Worm (Caenorhabditis elegans) whole organism, young adult: ENCODE results near the gene zip-10.

Experiments used
- B0035.1 ChIP-seq: sonication (generic microtip); optimal IDR thresholded peaks from 2 replicates; lab custom pipeline; 2016; ENCODE audit warnings: missing genetic modification characterization, mild to moderate bottlenecking, missing compliant biosample characterization, missing genotype, missing genetic modification reagents
- B0336.3 ChIP-seq: fragments of 200-800 bp; sonication (Bioruptor generic); IDR thresholded peaks from 2 replicates; pipeline ENCODE4 v1.3.6; 2022; ENCODE audit warnings: missing genetic modification characterization, missing compliant biosample characterization
- C06A6.2 ChIP-seq: fragments of 200-800 bp; sonication (Bioruptor generic); conservative IDR thresholded peaks from 2 replicates; pipeline ENCODE4 v1.3.6; 2022; ENCODE audit warnings: missing genetic modification characterization, missing compliant biosample characterization
- F39B2.1 ChIP-seq: fragments of 200-800 bp; sonication (Bioruptor generic); IDR thresholded peaks from 2 replicates; pipeline ENCODE4 v1.3.6; 2022; ENCODE audit warnings: missing genetic modification reagents, missing genetic modification characterization, missing compliant biosample characterization
- F55B11.4 ChIP-seq: sonication (generic microtip); optimal IDR thresholded peaks from 2 replicates; lab custom pipeline; 2016; ENCODE audit warnings: missing compliant biosample characterization, missing genetic modification characterization, borderline replicate concordance; ENCODE audit not compliant: insufficient read depth
- F57C9.4 ChIP-seq: sonication (generic microtip); optimal IDR thresholded peaks from 2 replicates; lab custom pipeline; 2017; ENCODE audit warnings: mild to moderate bottlenecking, missing genetic modification characterization, missing compliant biosample characterization
- Y53F4B.3 ChIP-seq: fragments of 200-800 bp; sonication (Bioruptor generic); IDR thresholded peaks from 2 replicates; pipeline ENCODE4 v1.3.6; 2022; ENCODE audit warnings: missing genetic modification reagents, missing genetic modification characterization, missing compliant biosample characterization
- akir-1 ChIP-seq: fragments of 200-800 bp; sonication (Bioruptor generic); optimal IDR thresholded peaks from 2 replicates; lab custom pipeline; 2018; ENCODE audit warnings: mild to moderate bottlenecking, missing genetic modification characterization, moderate library complexity, missing compliant biosample characterization
- aptf-3 ChIP-seq: fragments of 200-800 bp; sonication (Bioruptor generic); IDR thresholded peaks from 2 replicates; pipeline ENCODE4 v1.3.6; 2022; ENCODE audit warnings: missing genetic modification characterization, missing compliant biosample characterization
- atf-7 ChIP-seq: sonication (generic microtip); optimal IDR thresholded peaks from 2 replicates; lab custom pipeline; 2017; ENCODE audit warnings: mild to moderate bottlenecking, missing genetic modification characterization, missing compliant biosample characterization
- athp-1 ChIP-seq: sonication (generic microtip); optimal IDR thresholded peaks from 2 replicates; lab custom pipeline; 2017; ENCODE audit warnings: mild to moderate bottlenecking, missing genetic modification characterization, missing compliant biosample characterization
- attf-5 ChIP-seq: fragments of 200-800 bp; sonication (Bioruptor generic); optimal IDR thresholded peaks from 2 replicates; lab custom pipeline; 2018; ENCODE audit warnings: mild to moderate bottlenecking, missing genetic modification characterization, missing compliant biosample characterization
- attf-6 ChIP-seq: fragments of 200-800 bp; sonication (Bioruptor generic); IDR thresholded peaks from 2 replicates; pipeline ENCODE4 v1.3.6; 2022; ENCODE audit warnings: missing genetic modification reagents, missing genetic modification characterization, missing compliant biosample characterization
- ccch-3 ChIP-seq: fragments of 200-800 bp; sonication (Bioruptor generic); optimal IDR thresholded peaks from 2 replicates; lab custom pipeline; 2018; ENCODE audit warnings: mild to moderate bottlenecking, missing genetic modification characterization, missing compliant biosample characterization
- cebp-1 ChIP-seq, 2 experiments: fragments of 200-800 bp in 1 of 2; sonication (Bioruptor generic) in 1 of 2; sonication (generic microtip) in 1 of 2; IDR thresholded peaks in 1 of 2; optimal IDR thresholded peaks in 1 of 2; 2 replicates each; pipeline versions ENCODE4 v1.3.6 to Lab custom; 2017 to 2022; ENCODE audit warnings: missing compliant biosample characterization in 2 of 2, missing genetic modification characterization in 2 of 2, mild to moderate bottlenecking in 1 of 2, missing genetic modification reagents in 1 of 2, moderate library complexity in 1 of 2
- cebp-2 ChIP-seq: fragments of 200-800 bp; sonication (Bioruptor generic); IDR thresholded peaks from 2 replicates; pipeline ENCODE4 v1.3.6; 2022; ENCODE audit warnings: missing genetic modification characterization, missing compliant biosample characterization
- ceh-40 ChIP-seq: fragments of 200-800 bp; sonication (Bioruptor generic); IDR thresholded peaks from 2 replicates; pipeline ENCODE4 v1.3.6; 2022; ENCODE audit warnings: missing genetic modification characterization, missing compliant biosample characterization
- die-1 ChIP-seq: sonication (generic microtip); optimal IDR thresholded peaks from 2 replicates; lab custom pipeline; 2016; ENCODE audit warnings: missing genotype, mild to moderate bottlenecking, missing genetic modification characterization, missing compliant biosample characterization
- dox-1 ChIP-seq: fragments of 200-800 bp; sonication (Bioruptor generic); IDR thresholded peaks from 2 replicates; pipeline ENCODE4 v1.3.6; 2022; ENCODE audit warnings: missing genetic modification reagents, missing genetic modification characterization, missing compliant biosample characterization
- dpl-1 ChIP-seq: fragments of 150-350 bp; optimal IDR thresholded peaks from 2 replicates; lab custom pipeline; 2014; ENCODE audit warnings: missing biosample characterization, missing genetic modification reagents, missing genetic modification characterization
- egl-18 ChIP-seq: fragments of 200-800 bp; sonication (Bioruptor generic); IDR thresholded peaks from 2 replicates; pipeline ENCODE4 v1.3.6; 2022; ENCODE audit warnings: missing genetic modification reagents, missing genetic modification characterization, missing compliant biosample characterization
- ets-4 ChIP-seq: fragments of 200-800 bp; sonication (Bioruptor generic); optimal IDR thresholded peaks from 2 replicates; lab custom pipeline; 2018; ENCODE audit warnings: mild to moderate bottlenecking, missing genetic modification characterization, missing compliant biosample characterization
- fkh-3 ChIP-seq: sonication (generic microtip); optimal IDR thresholded peaks from 2 replicates; lab custom pipeline; 2016; ENCODE audit warnings: mild to moderate bottlenecking, missing genetic modification characterization, missing compliant biosample characterization
- him-1 ChIP-seq: sonication (generic microtip); optimal IDR thresholded peaks from 2 replicates; lab custom pipeline; 2016; ENCODE audit warnings: missing genotype, missing genetic modification reagents, missing genetic modification characterization, missing compliant biosample characterization
- hmg-20 ChIP-seq: fragments of 200-800 bp; sonication (Bioruptor generic); IDR thresholded peaks from 2 replicates; pipeline ENCODE4 v1.3.6; 2022; ENCODE audit warnings: missing genetic modification reagents, missing genetic modification characterization, missing compliant biosample characterization
- hrde-1 ChIP-seq: sonication (generic microtip); optimal IDR thresholded peaks from 2 replicates; lab custom pipeline; 2016; ENCODE audit warnings: missing genetic modification characterization, mild to moderate bottlenecking, missing compliant biosample characterization, moderate library complexity, missing genotype, missing genetic modification reagents, borderline replicate concordance
- hsf-1 ChIP-seq: fragments of 200-800 bp; sonication (Bioruptor generic); IDR thresholded peaks from 2 replicates; pipeline ENCODE4 v1.3.6; 2022; ENCODE audit warnings: missing genetic modification reagents, missing genetic modification characterization, missing compliant biosample characterization
- let-607 ChIP-seq, 2 experiments: fragments of 200-800 bp in 1 of 2; sonication (Bioruptor generic) in 1 of 2; sonication (generic microtip) in 1 of 2; optimal IDR thresholded peaks; 2 replicates each; lab custom pipeline; 2016 to 2018; ENCODE audit warnings: mild to moderate bottlenecking in 2 of 2, missing compliant biosample characterization in 2 of 2, missing genetic modification characterization in 2 of 2, moderate library complexity in 2 of 2, missing genotype in 1 of 2
- lin-35 ChIP-seq, 3 experiments: fragments of 150-350 bp in 2 of 3; sonication (generic microtip) in 1 of 3; optimal IDR thresholded peaks; 2 replicates each; lab custom pipeline; 2014 to 2018; ENCODE audit warnings: missing biosample characterization in 3 of 3, missing genetic modification characterization in 3 of 3, missing genetic modification reagents in 3 of 3
- nfya-2 ChIP-seq: fragments of 200-800 bp; sonication (Bioruptor generic); IDR thresholded peaks from 2 replicates; pipeline ENCODE4 v1.3.6; 2022; ENCODE audit warnings: missing genetic modification reagents, missing genetic modification characterization, missing compliant biosample characterization
- nhr-120 ChIP-seq: fragments of 200-800 bp; sonication (Bioruptor generic); IDR thresholded peaks from 2 replicates; pipeline ENCODE4 v1.3.6; 2022; ENCODE audit warnings: missing genetic modification characterization, missing compliant biosample characterization
- nhr-80 ChIP-seq: sonication (generic microtip); optimal IDR thresholded peaks from 2 replicates; lab custom pipeline; 2016; ENCODE audit warnings: missing genetic modification characterization, missing compliant biosample characterization
- nhr-90 ChIP-seq: sonication (generic microtip); optimal IDR thresholded peaks from 2 replicates; lab custom pipeline; 2016; ENCODE audit warnings: missing genotype, mild to moderate bottlenecking, missing genetic modification characterization, missing compliant biosample characterization
- pbrm-1 ChIP-seq: fragments of 200-800 bp; sonication (Bioruptor generic); IDR thresholded peaks from 2 replicates; pipeline ENCODE4 v1.3.6; 2022; ENCODE audit warnings: missing genetic modification reagents, missing genetic modification characterization, missing compliant biosample characterization
- rcor-1 ChIP-seq: fragments of 200-800 bp; sonication (Bioruptor generic); IDR thresholded peaks from 2 replicates; pipeline ENCODE4 v1.3.6; 2022; ENCODE audit warnings: missing genetic modification reagents, missing genetic modification characterization, missing compliant biosample characterization
- snpc-4 ChIP-seq, 5 experiments: fragments of 150-350 bp in 1 of 5; sonication (generic microtip) in 4 of 5; optimal IDR thresholded peaks; 2 replicates each; lab custom pipeline; 2014 to 2018; ENCODE audit warnings: missing genetic modification characterization in 5 of 5, missing biosample characterization in 3 of 5, antibody characterized with exemption in 2 of 5, mild to moderate bottlenecking in 2 of 5, missing compliant biosample characterization in 2 of 5, missing genotype in 2 of 5, moderate library complexity in 2 of 5, missing genetic modification reagents in 1 of 5
- tbp1 ChIP-seq: fragments of 200-800 bp; sonication (Bioruptor generic); optimal IDR thresholded peaks from 2 replicates; lab custom pipeline; 2018; ENCODE audit warnings: mild to moderate bottlenecking, missing genetic modification characterization, missing compliant biosample characterization
- zfh-2 ChIP-seq: fragments of 200-800 bp; sonication (Bioruptor generic); conservative IDR thresholded peaks from 2 replicates; pipeline ENCODE4 v1.3.6; 2022; ENCODE audit warnings: missing genetic modification reagents, missing genetic modification characterization, missing compliant biosample characterization
- ztf-25 ChIP-seq: fragments of 200-800 bp; sonication (Bioruptor generic); IDR thresholded peaks from 2 replicates; pipeline ENCODE4 v1.3.6; 2022; ENCODE audit warnings: missing genetic modification reagents, missing genetic modification characterization, missing compliant biosample characterization
- ztf-3 ChIP-seq: fragments of 200-800 bp; sonication (Bioruptor generic); optimal IDR thresholded peaks from 2 replicates; lab custom pipeline; 2018; ENCODE audit warnings: mild to moderate bottlenecking, missing genetic modification characterization, missing compliant biosample characterization

The zip-10 gene

DNA sequence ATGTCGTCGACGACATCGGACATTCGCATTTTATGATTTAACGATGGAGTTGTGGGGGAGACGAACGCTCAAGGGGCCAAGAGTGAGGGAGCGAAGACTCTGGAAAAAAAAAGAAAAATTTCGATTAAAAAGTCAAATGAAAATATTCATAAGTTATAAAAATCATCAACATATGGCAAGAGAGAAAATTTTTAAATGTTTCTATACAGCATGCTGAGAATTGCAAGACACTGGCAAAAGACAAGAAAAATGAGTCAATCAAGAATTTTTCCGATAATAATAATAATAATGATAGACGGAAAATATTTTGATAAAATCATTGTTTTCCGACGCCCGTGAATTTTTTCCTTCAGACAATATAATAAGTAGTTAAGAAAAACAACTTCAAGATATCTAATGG is 13.4 kb downstream of the zip-10 start, which contains the start of gene sipa-1:
TSS of gene sipa-1 (minus strand) at position 101 of the 400 bp plus-strand sequence.
- TF ChIP-seq ztf-3 (GFP tag; lab: Kevin White, UChicago), result no peak
- TF ChIP-seq zfh-2 (GFP tag; lab: Robert Waterston, UW), result 0 out of 2 replicates have a peak, but pooled peaks have one; percentile 1

DNA sequence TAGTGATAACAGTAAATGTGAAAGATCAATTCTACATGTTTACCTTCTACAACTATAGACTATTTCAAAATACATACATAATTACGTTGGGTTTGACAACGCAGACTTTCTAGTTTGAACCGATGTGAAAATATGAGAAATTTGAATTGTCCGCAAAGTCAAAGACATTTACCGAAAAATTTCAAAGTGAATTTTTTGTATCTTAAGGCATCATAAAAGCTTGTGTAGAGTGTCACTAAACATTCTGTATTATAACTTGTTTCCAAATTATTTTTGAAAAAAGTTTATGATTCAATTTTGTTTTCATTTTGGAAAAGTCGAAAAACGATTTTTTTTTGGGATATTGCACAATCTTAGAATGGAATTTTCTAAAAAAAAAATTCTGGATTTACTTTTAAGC is 15.0 kb downstream of the zip-10 start:
- TF ChIP-seq C06A6.2 (GFP tag; lab: Robert Waterston, UW) (no peak), dpl-1 (GFP tag; lab: Kevin White, UChicago) (no peak), F39B2.1 (GFP tag; lab: Robert Waterston, UW) (no peak), F57C9.4 (no peak), snpc-4 (GFP tag; optimal IDR thresholded peaks at IDR 0.05; lab: Kevin White, UChicago) (no peak), snpc-4 (tag; optimal IDR thresholded peaks at IDR 0.05; lab: Kevin White, UChicago) (no peak), atf-7 (tag; lab: Kevin White, UChicago) (no peak), fkh-3 (tag; lab: Kevin White, UChicago) (no peak), nhr-120 (GFP tag; lab: Robert Waterston, UW) (no peak), pbrm-1 (no peak), athp-1 (tag; lab: Kevin White, UChicago) (no peak), F55B11.4 (tag; lab: Kevin White, UChicago) (no peak), die-1 (tag; lab: Kevin White, UChicago) (no peak), ceh-40 (GFP tag; lab: Robert Waterston, UW) (no peak), nfya-2 (GFP tag; lab: Robert Waterston, UW) (no peak), ccch-3 (GFP tag; lab: Kevin White, UChicago) (no peak), aptf-3 (no peak), Y53F4B.3 (GFP tag; lab: Robert Waterston, UW) (no peak), hmg-20 (no peak), him-1 (no peak)

DNA sequence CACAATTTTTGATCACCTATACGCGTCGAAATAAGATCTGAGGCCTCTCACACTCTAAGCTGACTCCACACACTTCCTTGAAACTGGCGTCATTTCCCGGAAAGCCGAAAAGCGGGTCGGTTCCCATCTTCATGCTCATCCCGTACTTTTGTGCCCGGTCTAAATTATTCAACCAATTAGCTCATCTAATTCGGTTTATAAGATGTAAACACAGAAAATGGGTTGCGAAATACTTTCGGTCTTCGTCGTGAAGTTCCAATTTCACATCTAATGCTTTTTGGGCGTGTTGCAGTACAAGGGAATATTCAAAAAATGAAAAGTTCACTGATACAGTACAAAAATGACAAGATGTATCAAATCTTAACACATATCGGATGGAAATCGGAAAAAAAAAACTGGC is 19.4 kb downstream of the zip-10 start:
- TF ChIP-seq pbrm-1, result no peak
- TF ChIP-seq lin-35 (GFP tag; optimal IDR thresholded peaks at IDR 0.05; lab: Kevin White, UChicago), result peak in 1 of 3 experiments; percentile 30
- TF ChIP-seq attf-5 (GFP tag; lab: Kevin White, UChicago), result no peak
- no peak for TF ChIP-seq rcor-1 (GFP tag; lab: Robert Waterston, UW)
- TF ChIP-seq attf-6 (GFP tag; lab: Robert Waterston, UW), result no peak
- TF ChIP-seq die-1 (tag; lab: Kevin White, UChicago), result no peak
- TF ChIP-seq aptf-3, result 0 out of 2 replicates have a peak, but pooled peaks have one; percentile 56
- no peak for TF ChIP-seq akir-1 (GFP tag; lab: Kevin White, UChicago)
- no peak for TF ChIP-seq egl-18 (GFP tag; lab: Robert Waterston, UW)
- no peak for TF ChIP-seq hsf-1 (GFP tag; lab: Robert Waterston, UW)
- TF ChIP-seq ztf-25 (GFP tag; lab: Robert Waterston, UW), result no peak
- TF ChIP-seq cebp-1 (GFP tag; IDR thresholded peaks at IDR 0.05; lab: Robert Waterston, UW), result no peak
- peak; percentile 66 for TF ChIP-seq cebp-1 (tag; optimal IDR thresholded peaks at IDR 0.05; lab: Kevin White, UChicago)

DNA sequence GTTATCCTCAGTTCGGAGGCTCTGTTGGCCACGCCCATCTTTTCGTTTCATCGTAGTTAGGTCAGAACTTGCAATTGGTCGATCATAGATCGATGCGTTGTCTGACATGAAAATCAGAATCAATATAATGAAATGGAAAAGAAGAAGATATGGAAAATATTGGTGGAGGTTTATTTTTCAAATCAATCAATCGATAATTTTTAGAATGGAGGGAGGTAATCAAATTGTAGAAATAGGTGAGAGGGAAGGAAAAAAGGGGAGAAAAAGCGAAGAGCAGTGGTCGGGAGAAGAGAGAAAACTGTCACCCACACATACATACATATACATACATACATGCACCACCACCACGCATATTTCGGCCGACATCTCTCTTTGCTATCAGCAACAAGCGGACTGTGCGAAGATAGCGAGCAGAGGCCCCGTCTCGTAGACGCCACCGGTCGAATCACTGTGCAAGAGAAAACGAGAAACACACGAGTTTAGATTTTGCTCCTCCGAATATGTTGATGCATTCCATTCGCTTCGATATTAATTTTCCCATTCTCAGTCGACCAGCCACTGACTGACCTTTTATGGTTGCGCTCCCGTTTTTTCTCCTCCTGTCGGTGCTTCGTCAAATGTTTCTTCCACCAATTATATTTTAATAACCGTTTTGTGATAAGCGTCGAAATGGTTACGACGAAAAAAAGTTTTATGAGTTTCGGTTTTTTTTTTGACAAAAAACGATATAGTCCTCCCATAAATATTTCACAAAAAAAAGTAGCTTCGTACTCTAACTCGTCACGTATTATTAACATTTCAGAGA is 21.1 kb downstream of the zip-10 start, which contains the start of gene F35B12.10:
TSS of gene F35B12.10 (minus strand) at position 51 of the 805 bp plus-strand sequence.
- TF ChIP-seq hrde-1 (tag; lab: Kevin White, UChicago), result no peak
- peak; percentile 13 for TF ChIP-seq attf-5 (GFP tag; lab: Kevin White, UChicago)
- TF ChIP-seq hmg-20, result no peak
- TF ChIP-seq dox-1 (GFP tag; lab: Robert Waterston, UW), result peak; percentile 69
- no peak for TF ChIP-seq B0035.1 (tag; lab: Kevin White, UChicago)
- TF ChIP-seq nhr-90 (tag; lab: Kevin White, UChicago), result peak; percentile 19
- TF ChIP-seq B0336.3, result peak; percentile 56; the same call in 1 of the 2 replicates
- TF ChIP-seq let-607 (tag; optimal IDR thresholded peaks at IDR 0.05; lab: Kevin White, UChicago), result peak in 1 of 2 experiments; percentile 41
- peak; percentile 59 for TF ChIP-seq ets-4 (GFP tag; lab: Kevin White, UChicago)
- peak; percentile 36; the same call in 1 of the 2 replicates for TF ChIP-seq cebp-1 (GFP tag; IDR thresholded peaks at IDR 0.05; lab: Robert Waterston, UW)
- TF ChIP-seq cebp-1 (tag; optimal IDR thresholded peaks at IDR 0.05; lab: Kevin White, UChicago), result peak; percentile 23
- TF ChIP-seq cebp-2 (GFP tag; lab: Robert Waterston, UW), result no peak
- TF ChIP-seq nhr-80 (tag; lab: Kevin White, UChicago), result peak; percentile 98
- peak; percentile 37 for TF ChIP-seq atf-7 (tag; lab: Kevin White, UChicago)
- no peak for TF ChIP-seq snpc-4 (GFP tag; optimal IDR thresholded peaks at IDR 0.05; lab: Kevin White, UChicago)
- peak in 1 of 4 experiments; percentile 7 for TF ChIP-seq snpc-4 (tag; optimal IDR thresholded peaks at IDR 0.05; lab: Kevin White, UChicago)
- peak; percentile 40 for TF ChIP-seq tbp1 (GFP tag; lab: Kevin White, UChicago)
- TF ChIP-seq, all 124 proteins: peak for 11
